Worm (Caenorhabditis elegans) whole organism, L4/young adult: Measurements from ENCODE around the gene F14H3.4.

Source experiments
- W03F9.2 ChIP-seq: fragments of 150-350 bp; optimal IDR thresholded peaks from 2 replicates; lab custom pipeline; 2014; ENCODE audit warnings: missing biosample characterization, missing genetic modification characterization
- him-1 ChIP-seq: sonication (generic microtip); optimal IDR thresholded peaks from 2 replicates; lab custom pipeline; 2016; ENCODE audit warnings: missing genotype, missing genetic modification reagents, missing genetic modification characterization, missing compliant biosample characterization

DNA sequence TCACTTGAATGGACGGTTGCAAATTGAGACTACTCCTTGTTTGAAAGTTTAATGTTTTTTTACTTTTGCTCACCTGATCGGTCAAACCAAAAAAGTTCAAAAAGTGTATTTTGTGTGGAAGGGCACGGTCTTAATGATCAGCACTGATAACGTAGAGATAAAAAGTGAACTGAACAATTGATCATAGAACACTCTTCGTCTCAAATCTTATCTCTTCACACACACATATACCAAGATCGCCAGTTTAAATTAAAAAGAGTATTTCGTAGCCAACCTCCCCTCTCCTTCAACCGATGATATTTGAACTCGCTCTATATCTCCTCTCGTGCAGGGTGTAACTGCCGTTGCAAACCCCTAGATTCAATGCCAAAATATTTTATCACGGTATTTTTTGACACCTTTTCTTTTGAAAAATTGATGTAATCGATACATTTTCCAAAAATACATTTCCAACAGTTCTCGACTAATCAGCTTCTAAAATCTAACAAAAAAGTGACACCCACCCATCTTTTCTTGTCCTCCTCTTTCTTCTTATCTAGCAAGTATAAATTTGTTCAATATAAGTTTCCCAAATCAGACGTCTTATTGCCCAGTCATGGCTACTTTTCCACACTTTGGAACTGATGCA, 45.3 kb upstream of the F14H3.4 start, which contains the start of gene cth-1:
- TF ChIP-seq him-1 (tag; lab: Kevin White, UChicago) (no peak), W03F9.2 (tag; lab: Kevin White, UChicago) (no peak)
